Worm (Caenorhabditis elegans): ENCODE data around the gene fig-1.

DNA sequence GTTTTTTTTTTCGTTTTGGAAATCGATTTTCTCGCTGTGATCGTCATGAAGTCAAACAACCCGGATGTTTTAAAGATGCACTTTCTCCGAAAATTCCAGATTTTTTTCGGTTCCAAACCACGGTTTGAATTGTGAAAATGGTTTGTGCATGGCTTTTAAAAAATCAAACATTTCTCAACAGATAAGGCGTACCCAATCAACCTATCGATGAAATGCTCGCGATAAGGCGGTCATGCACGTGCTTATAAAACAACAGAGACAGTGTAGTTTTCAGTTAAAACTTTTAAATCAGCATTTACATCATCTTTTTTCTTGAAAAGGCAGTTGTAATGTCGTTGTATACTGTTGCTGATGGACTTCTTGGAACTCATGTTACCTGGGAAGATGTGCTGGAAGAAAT, 48.6 kb downstream of the fig-1 start, which contains the start of gene F58B4.5:
- TF ChIP-seq med-1 (GFP tag; optimal IDR thresholded peaks at IDR 0.05; ENCODE audit: insufficient read depth): no peak
- TF ChIP-seq tab-1 (GFP tag; IDR thresholded peaks at IDR 0.05): no peak
- no peak for TF ChIP-seq T22C8.4 (GFP tag; IDR thresholded peaks at IDR 0.05)
